Worm (Caenorhabditis elegans): ENCODE results near the gene R01H2.7.

Gene R01H2.7

DNA sequence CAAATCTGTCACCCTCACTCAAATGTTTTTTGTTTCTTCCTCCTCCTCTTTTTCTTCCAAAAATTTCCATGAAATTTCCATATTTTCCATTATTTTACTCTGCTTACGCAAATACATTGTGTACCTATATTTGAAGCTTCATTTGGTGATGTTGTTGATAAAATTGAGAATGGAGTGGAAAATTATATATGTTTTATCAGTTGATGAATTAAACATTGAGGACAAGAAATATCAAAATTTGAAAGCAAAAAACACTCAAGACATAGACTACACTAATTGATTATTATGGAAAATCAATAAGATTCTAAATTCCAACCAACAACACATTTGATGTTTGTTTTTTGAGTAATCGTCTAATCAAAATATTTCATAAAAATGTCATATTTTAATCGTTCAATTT lies 56.3 kb downstream of the R01H2.7 start:
- peak in 1 of 2 experiments; percentile 20 for TF ChIP-seq lin-35 (GFP tag; optimal IDR thresholded peaks at IDR 0.05)
- TF ChIP-seq irx-1 (tag; optimal IDR thresholded peaks at IDR 0.05): no peak
- peak; percentile 44 for TF ChIP-seq elt-2 (tag; optimal IDR thresholded peaks at IDR 0.05)

DNA sequence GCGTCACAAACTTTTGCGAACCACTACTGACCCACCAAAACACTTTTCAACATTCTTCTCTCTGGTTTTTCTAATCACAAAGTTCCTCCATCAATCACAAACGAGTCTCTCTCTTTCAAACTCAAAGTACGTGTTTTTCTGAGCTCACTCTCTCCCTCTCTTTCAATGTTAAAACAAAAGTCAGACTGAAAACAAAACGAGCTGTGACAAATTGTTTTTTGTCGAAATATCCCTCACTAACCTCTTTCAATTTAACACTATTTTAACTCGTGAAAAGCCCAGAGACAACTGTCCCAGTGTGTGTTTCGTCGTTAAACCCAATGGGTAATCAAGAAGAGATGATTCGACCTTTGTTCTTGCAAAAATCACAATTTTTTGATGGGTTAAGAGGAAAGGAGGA lies 57.5 kb downstream of the R01H2.7 start:
- TF ChIP-seq ceh-63 (GFP tag; optimal IDR thresholded peaks at IDR 0.05): no peak
- TF ChIP-seq nhr-71 (tag; optimal IDR thresholded peaks at IDR 0.05): peak; percentile 93
- no peak for TF ChIP-seq unc-98 (GFP tag; IDR thresholded peaks at IDR 0.05)
- TF ChIP-seq nhr-76 (tag; optimal IDR thresholded peaks at IDR 0.05): no peak
- TF ChIP-seq dpl-1 (GFP tag; optimal IDR thresholded peaks at IDR 0.05): no peak
- TF ChIP-seq ceh-90 (tag; optimal IDR thresholded peaks at IDR 0.05): no peak
- no peak for TF ChIP-seq nhr-77 (tag; optimal IDR thresholded peaks at IDR 0.05)
- no peak for TF ChIP-seq hlh-4 (tag; optimal IDR thresholded peaks at IDR 0.05)
- TF ChIP-seq vab-15 (tag; optimal IDR thresholded peaks at IDR 0.05): peak; percentile 93
- TF ChIP-seq ztf-4 (tag; optimal IDR thresholded peaks at IDR 0.05): peak; percentile 39
- TF ChIP-seq tlp-1 (tag; optimal IDR thresholded peaks at IDR 0.05): no peak
- TF ChIP-seq alr-1 (tag; optimal IDR thresholded peaks at IDR 0.05; ENCODE audit: borderline replicate concordance): no peak
- no peak for TF ChIP-seq ets-5 (GFP tag; IDR thresholded peaks at IDR 0.05)
- TF ChIP-seq nhr-237 (tag; optimal IDR thresholded peaks at IDR 0.05): no peak
- TF ChIP-seq blmp-1 (tag; optimal IDR thresholded peaks at IDR 0.05): no peak
- TF ChIP-seq C34B4.2 (tag; optimal IDR thresholded peaks at IDR 0.05): no peak
- TF ChIP-seq grh-1 (GFP tag; IDR thresholded peaks at IDR 0.05): no peak
- TF ChIP-seq dsc-1 (tag; optimal IDR thresholded peaks at IDR 0.05): peak; percentile 57
- TF ChIP-seq skn-1 (tag; optimal IDR thresholded peaks at IDR 0.05): no peak
- no peak for TF ChIP-seq ces-1 (GFP tag; optimal IDR thresholded peaks at IDR 0.05)
- TF ChIP-seq fkh-4 (tag; optimal IDR thresholded peaks at IDR 0.05; ENCODE audit: borderline replicate concordance): peak; percentile 3
- peak; percentile 30 for TF ChIP-seq xbp-1 (tag; optimal IDR thresholded peaks at IDR 0.05)
- TF ChIP-seq fkh-10 (GFP tag; optimal IDR thresholded peaks at IDR 0.05): no peak
- no peak for TF ChIP-seq ceh-82 (tag; optimal IDR thresholded peaks at IDR 0.05)
- TF ChIP-seq unc-86 (tag; optimal IDR thresholded peaks at IDR 0.05): no peak
- peak; percentile 73 for TF ChIP-seq snu-23 (GFP tag; optimal IDR thresholded peaks at IDR 0.05)
- no peak for TF ChIP-seq elt-3 (tag; optimal IDR thresholded peaks at IDR 0.05)
- no peak for TF ChIP-seq pqm-1 (tag; optimal IDR thresholded peaks at IDR 0.05)
- TF ChIP-seq egl-13 (tag; optimal IDR thresholded peaks at IDR 0.05): no peak
- TF ChIP-seq tbx-2 (tag; optimal IDR thresholded peaks at IDR 0.05): peak; percentile 57
- no peak for TF ChIP-seq unc-62 (GFP tag; optimal IDR thresholded peaks at IDR 0.05)
- peak; percentile 18 for TF ChIP-seq mep-1 (tag; optimal IDR thresholded peaks at IDR 0.05)
- TF ChIP-seq nhr-90 (tag; optimal IDR thresholded peaks at IDR 0.05; ENCODE audit: poor library complexity): no peak
- peak; percentile 61 for TF ChIP-seq mef-2 (tag; optimal IDR thresholded peaks at IDR 0.05)
- TF ChIP-seq mdl-1 (tag; optimal IDR thresholded peaks at IDR 0.05): peak in 1 of 2 experiments; percentile 12
- no peak for TF ChIP-seq lin-13 (GFP tag; optimal IDR thresholded peaks at IDR 0.05)
- peak; percentile 65 for TF ChIP-seq unc-130 (tag; optimal IDR thresholded peaks at IDR 0.05)
- peak; percentile 75 for TF ChIP-seq C04F5.9 (tag; optimal IDR thresholded peaks at IDR 0.05)
- TF ChIP-seq jun-1 (tag; optimal IDR thresholded peaks at IDR 0.05): no peak
- peak; percentile 11 to 35 for TF ChIP-seq efl-1 (optimal IDR thresholded peaks at IDR 0.05)
- no peak for TF ChIP-seq efl-1 (GFP tag; optimal IDR thresholded peaks at IDR 0.05 in 1 of 2)
- no peak for TF ChIP-seq ceh-8 (GFP tag; optimal IDR thresholded peaks at IDR 0.05)
- TF ChIP-seq nhr-19 (GFP tag; conservative IDR thresholded peaks at IDR 0.05): peak; percentile 84
- TF ChIP-seq sup-37 (GFP tag; optimal IDR thresholded peaks at IDR 0.05): peak; percentile 16
- no peak for TF ChIP-seq ztf-11 (tag; optimal IDR thresholded peaks at IDR 0.05)
- no peak for TF ChIP-seq zag-1 (tag; optimal IDR thresholded peaks at IDR 0.05)
- no peak for TF ChIP-seq lin-15B (tag; optimal IDR thresholded peaks at IDR 0.05)
- TF ChIP-seq rnt-1 (tag; optimal IDR thresholded peaks at IDR 0.05): peak; percentile 63
- no peak for TF ChIP-seq mab-9 (GFP tag; IDR thresholded peaks at IDR 0.05)
- no peak for TF ChIP-seq irx-1 (tag; optimal IDR thresholded peaks at IDR 0.05)

Measured in whole organism, L1 larva.